Fruit fly (Drosophila melanogaster) whole organism, embryonic: ENCODE data around the gene Ptp99A.
A peak's percentile ranks its signal among the peaks of the same experiment; 100 is the strongest.

Source experiments
- BEAF-32 ChIP-seq: fragments of 200-800 bp; sonication (Bioruptor generic); optimal IDR thresholded peaks from 3 replicates; lab custom pipeline; 2017; ENCODE audit warnings: missing biosample characterization, missing genetic modification characterization, mild to moderate bottlenecking, moderate library complexity, missing genetic modification reagents
- CG10267 ChIP-seq: fragments of 200-800 bp; sonication (Bioruptor generic); optimal IDR thresholded peaks from 2 replicates; lab custom pipeline; 2018; ENCODE audit warnings: missing biosample characterization, mild to moderate bottlenecking, missing genetic modification characterization, moderate library complexity
- CG10959 ChIP-seq: fragments of 200-800 bp; sonication (Bioruptor generic); IDR thresholded peaks from 2 replicates; pipeline ENCODE4 v1.3.6; 2022; ENCODE audit warnings: missing biosample characterization, missing genetic modification characterization
- CG11504 ChIP-seq: fragments of 200-800 bp; sonication (Bioruptor generic); optimal IDR thresholded peaks from 3 replicates; lab custom pipeline; 2019; ENCODE audit warnings: missing biosample characterization, mild to moderate bottlenecking, missing genetic modification characterization, moderate library complexity
- CG12104 ChIP-seq: fragments of 200-800 bp; sonication (Bioruptor generic); optimal IDR thresholded peaks from 3 replicates; lab custom pipeline; 2016; ENCODE audit warnings: missing biosample characterization, missing genetic modification characterization
- CG12219 ChIP-seq: fragments of 200-800 bp; sonication (Bioruptor generic); optimal IDR thresholded peaks from 3 replicates; lab custom pipeline; 2018; ENCODE audit warnings: missing biosample characterization, mild to moderate bottlenecking, missing genetic modification characterization
- CG12391 ChIP-seq: fragments of 200-800 bp; sonication (Bioruptor generic); optimal IDR thresholded peaks from 3 replicates; lab custom pipeline; 2018; ENCODE audit warnings: missing biosample characterization, mild to moderate bottlenecking, missing genetic modification characterization, moderate library complexity
- CG13424 ChIP-seq: fragments of 200-800 bp; sonication (Bioruptor generic); optimal IDR thresholded peaks from 2 replicates; lab custom pipeline; 2019; ENCODE audit warnings: missing biosample characterization, mild to moderate bottlenecking, missing genetic modification characterization, moderate library complexity
- CG17328 ChIP-seq: fragments of 200-800 bp; sonication (Bioruptor generic); IDR thresholded peaks from 2 replicates; pipeline ENCODE4 v1.3.6; 2022; ENCODE audit warnings: missing biosample characterization, missing genetic modification characterization
- CG2678 ChIP-seq: fragments of 200-800 bp; sonication (Bioruptor generic); optimal IDR thresholded peaks from 3 replicates; lab custom pipeline; 2019; ENCODE audit warnings: missing biosample characterization, mild to moderate bottlenecking, missing genetic modification characterization, moderate library complexity
- CG2712 ChIP-seq: fragments of 200-800 bp; optimal IDR thresholded peaks from 3 replicates; lab custom pipeline; 2019; ENCODE audit warnings: missing biosample characterization, mild to moderate bottlenecking, missing genetic modification characterization, moderate library complexity
- CG4424 ChIP-seq: fragments of 200-800 bp; sonication (Bioruptor generic); optimal IDR thresholded peaks from 3 replicates; lab custom pipeline; 2016; ENCODE audit warnings: missing biosample characterization, missing genetic modification characterization
- CG6854 ChIP-seq: fragments of 200-800 bp; sonication (Bioruptor generic); optimal IDR thresholded peaks from 3 replicates; lab custom pipeline; 2017; ENCODE audit warnings: missing biosample characterization, mild to moderate bottlenecking, missing genetic modification characterization
- CG7839 ChIP-seq: fragments of 200-800 bp; sonication (Bioruptor generic); optimal IDR thresholded peaks from 3 replicates; lab custom pipeline; 2018; ENCODE audit warnings: missing biosample characterization, mild to moderate bottlenecking, missing genetic modification characterization, moderate library complexity
- CG8924 ChIP-seq: fragments of 200-800 bp; optimal IDR thresholded peaks from 3 replicates; lab custom pipeline; 2019; ENCODE audit warnings: missing biosample characterization, mild to moderate bottlenecking, missing genetic modification characterization, moderate library complexity
- CG9215 ChIP-seq: fragments of 200-800 bp; sonication (Bioruptor generic); IDR thresholded peaks from 2 replicates; pipeline ENCODE4 v1.3.6; 2022; ENCODE audit warnings: missing biosample characterization, missing genetic modification characterization
- CoRest ChIP-seq: fragments of 200-800 bp; sonication (Bioruptor generic); optimal IDR thresholded peaks from 3 replicates; lab custom pipeline; 2018; ENCODE audit warnings: missing biosample characterization, mild to moderate bottlenecking, missing genetic modification characterization, moderate library complexity
- D ChIP-seq, 2 experiments: fragments of 200-800 bp in 1 of 2; fragments of >200 bp in 1 of 2; sonication (Bioruptor generic) in 1 of 2; optimal IDR thresholded peaks; 2 replicates in 1 of 2; 3 replicates in 1 of 2; lab custom pipeline; 2017; ENCODE audit warnings: mild to moderate bottlenecking in 1 of 2, missing biosample characterization in 1 of 2, missing genetic modification characterization in 1 of 2, missing genetic modification reagents in 1 of 2
- D19A ChIP-seq: fragments of 200-800 bp; optimal IDR thresholded peaks from 3 replicates; lab custom pipeline; 2019; ENCODE audit warnings: missing biosample characterization, mild to moderate bottlenecking, missing genetic modification characterization, moderate library complexity
- E2f1 ChIP-seq: fragments of 200-800 bp; sonication (Bioruptor generic); IDR thresholded peaks from 2 replicates; pipeline ENCODE4 v1.3.6; 2022; ENCODE audit warnings: missing biosample characterization, missing genetic modification characterization
- MBD-R2 ChIP-seq: fragments of 200-800 bp; sonication (Bioruptor generic); IDR thresholded peaks from 2 replicates; pipeline ENCODE4 v1.3.6; 2022; ENCODE audit warnings: missing biosample characterization, missing genetic modification characterization
- Mrtf ChIP-seq: fragments of 200-800 bp; sonication (Bioruptor generic); IDR thresholded peaks from 3 replicates; pipeline ENCODE4 v1.3.6; 2022; ENCODE audit warnings: missing biosample characterization, missing genetic modification characterization
- Spps ChIP-seq: fragments of 200-800 bp; sonication (Bioruptor generic); optimal IDR thresholded peaks from 2 replicates; lab custom pipeline; 2018; ENCODE audit warnings: missing biosample characterization, mild to moderate bottlenecking, missing genetic modification characterization
- crc ChIP-seq: fragments of 200-800 bp; sonication (Bioruptor generic); optimal IDR thresholded peaks from 2 replicates; lab custom pipeline; 2016; ENCODE audit warnings: missing biosample characterization, missing genetic modification characterization
- crol ChIP-seq: fragments of 200-800 bp; sonication (Bioruptor generic); IDR thresholded peaks from 2 replicates; pipeline ENCODE4 v1.3.6; 2022; ENCODE audit warnings: missing biosample characterization, missing genetic modification characterization
- eve ChIP-seq, 2 experiments: fragments of >200 bp; optimal IDR thresholded peaks; 2 replicates each; lab custom pipeline; 2017; ENCODE audit warnings: missing biosample characterization in 2 of 2, missing genetic modification characterization in 2 of 2
- gem ChIP-seq: fragments of 200-800 bp; sonication (Bioruptor generic); optimal IDR thresholded peaks from 2 replicates; lab custom pipeline; 2019; ENCODE audit warnings: missing biosample characterization, mild to moderate bottlenecking, missing genetic modification characterization, moderate library complexity
- gsb ChIP-seq: fragments of 200-800 bp; sonication (Bioruptor generic); IDR thresholded peaks from 2 replicates; pipeline ENCODE4 v1.3.6; 2022; ENCODE audit warnings: missing biosample characterization, missing genetic modification characterization
- gsb-n ChIP-seq: fragments of 200-800 bp; sonication (Bioruptor generic); optimal IDR thresholded peaks from 3 replicates; lab custom pipeline; 2018; ENCODE audit warnings: missing biosample characterization, mild to moderate bottlenecking, missing genetic modification characterization
- jigr1 ChIP-seq: fragments of 200-800 bp; sonication (Bioruptor generic); IDR thresholded peaks from 3 replicates; pipeline ENCODE4 v1.3.6; 2022; ENCODE audit warnings: missing biosample characterization, missing genetic modification characterization
- kni ChIP-seq: fragments of 200-800 bp; sonication (Bioruptor generic); optimal IDR thresholded peaks from 3 replicates; lab custom pipeline; 2017; ENCODE audit warnings: mild to moderate bottlenecking, missing biosample characterization, missing genetic modification reagents, missing genetic modification characterization
- lola ChIP-seq, 3 experiments: fragments of >200 bp in 2 of 3; fragments of 200-800 bp in 1 of 3; sonication (Bioruptor generic) in 1 of 3; optimal IDR thresholded peaks; 2 replicates each; lab custom pipeline; 2017 to 2019; ENCODE audit warnings: missing biosample characterization in 3 of 3, missing genetic modification characterization in 3 of 3, mild to moderate bottlenecking in 1 of 3, moderate library complexity in 1 of 3
- nmo ChIP-seq: fragments of 200-800 bp; sonication (Bioruptor generic); optimal IDR thresholded peaks from 2 replicates; lab custom pipeline; 2018; ENCODE audit warnings: missing biosample characterization, mild to moderate bottlenecking, missing genetic modification characterization, moderate library complexity
- oc ChIP-seq: fragments of 200-800 bp; sonication (Bioruptor generic); optimal IDR thresholded peaks from 2 replicates; lab custom pipeline; 2018; ENCODE audit warnings: missing biosample characterization, mild to moderate bottlenecking, missing genetic modification characterization, moderate library complexity
- peb ChIP-seq: fragments of 200-800 bp; sonication (Bioruptor generic); IDR thresholded peaks from 2 replicates; pipeline ENCODE4 v1.3.6; 2022; ENCODE audit warnings: missing biosample characterization, missing genetic modification characterization
- prd ChIP-seq, 3 experiments: fragments of >200 bp in 2 of 3; fragments of 200-800 bp in 1 of 3; sonication (Bioruptor generic) in 1 of 3; optimal IDR thresholded peaks in 2 of 3; IDR thresholded peaks in 1 of 3; 2 replicates in 2 of 3; 3 replicates in 1 of 3; pipeline versions ENCODE4 v1.3.6 to Lab custom; 2017 to 2022; ENCODE audit warnings: missing biosample characterization in 1 of 3, missing genetic modification characterization in 1 of 3
- pros ChIP-seq: fragments of 200-800 bp; sonication (Bioruptor generic); optimal IDR thresholded peaks from 3 replicates; lab custom pipeline; 2019; ENCODE audit warnings: missing biosample characterization, mild to moderate bottlenecking, missing genetic modification characterization, moderate library complexity
- sens ChIP-seq: fragments of 200-800 bp; sonication (Bioruptor generic); peaks from one replicate; lab custom pipeline; 2016; ENCODE audit warnings: missing biosample characterization, missing genetic modification characterization
- sqz ChIP-seq: fragments of 200-800 bp; sonication (Bioruptor generic); optimal IDR thresholded peaks from 3 replicates; lab custom pipeline; 2018; ENCODE audit warnings: missing biosample characterization, mild to moderate bottlenecking, missing genetic modification characterization
- wor ChIP-seq: fragments of 200-800 bp; sonication (Bioruptor generic); IDR thresholded peaks from 2 replicates; pipeline ENCODE4 v1.3.6; 2022; ENCODE audit warnings: missing biosample characterization, missing genetic modification characterization
- zf30C ChIP-seq: fragments of 200-800 bp; sonication (Bioruptor generic); optimal IDR thresholded peaks from 3 replicates; lab custom pipeline; 2018; ENCODE audit warnings: missing biosample characterization, mild to moderate bottlenecking, missing genetic modification characterization
- zfh1 ChIP-seq: fragments of 200-800 bp; sonication (Bioruptor generic); IDR thresholded peaks from 3 replicates; pipeline ENCODE4 v1.3.6; 2022; ENCODE audit warnings: missing biosample characterization, missing genetic modification characterization

The Ptp99A gene

dm6 chr3R:29372497-29373218, 4.8 kb upstream of the Ptp99A start (continued):
- TF ChIP-seq sqz (GFP tag; lab: Kevin White, UChicago) (peak; percentile 1), CG6854 (GFP tag; lab: Kevin White, UChicago) (no peak), wor (GFP tag; lab: Robert Waterston, UW) (no peak), lola (GFP tag; optimal IDR thresholded peaks at IDR 0.05; lab: Kevin White, UChicago) (peak in 1 of 3 experiments; percentile 62), CG9215 (GFP tag; lab: Robert Waterston, UW) (no peak), Mrtf (GFP tag; lab: Robert Waterston, UW) (no peak), nmo (GFP tag; lab: Kevin White, UChicago) (peak; percentile 61), gsb (GFP tag; lab: Robert Waterston, UW) (no peak), CG17328 (peak; percentile 27; the same call in 1 of the 2 replicates), D (optimal IDR thresholded peaks at IDR 0.05; lab: Kevin White, UChicago) (no peak), D (GFP tag; optimal IDR thresholded peaks at IDR 0.05; lab: Kevin White, UChicago) (peak; percentile 11), CG2712 (peak; percentile 57), CG12104 (GFP tag; lab: Kevin White, UChicago) (no peak), peb (GFP tag; lab: Robert Waterston, UW) (no peak), E2f1 (GFP tag; lab: Robert Waterston, UW) (no peak), kni (peak; percentile 7), zf30C (GFP tag; lab: Kevin White, UChicago) (peak; percentile 57), jigr1 (GFP tag; lab: Robert Waterston, UW) (no peak), CG11504 (peak; percentile 33), oc (peak; percentile 61), CG12391 (tag; lab: Kevin White, UChicago) (peak; percentile 16), CoRest (tag; lab: Kevin White, UChicago) (peak; percentile 10), crc (GFP tag; lab: Kevin White, UChicago) (no peak), CG4424 (GFP tag; lab: Kevin White, UChicago) (peak; percentile 6), CG7839 (peak; percentile 14), CG8924 (peak; percentile 7), D19A (peak; percentile 40), crol (peak; percentile 29; the same call in 1 of the 2 replicates), gem (tag; lab: Kevin White, UChicago) (peak; percentile 39), pros (GFP tag; lab: Kevin White, UChicago) (peak; percentile 78), gsb-n (tag; lab: Kevin White, UChicago) (peak; percentile 24), CG2678 (tag; lab: Kevin White, UChicago) (peak; percentile 28), BEAF-32 (no peak), sens (peak; percentile 75), CG13424 (tag; lab: Kevin White, UChicago) (peak; percentile 12), eve (GFP tag; optimal IDR thresholded peaks at IDR 0.05; lab: Kevin White, UChicago) (peak in 1 of 2 experiments; percentile 3), zfh1 (GFP tag; lab: Robert Waterston, UW) (0 out of 3 replicates have a peak, but pooled peaks have one; percentile 33), prd (optimal IDR thresholded peaks at IDR 0.05; lab: Kevin White, UChicago) (no peak), prd (GFP tag; IDR thresholded peaks at IDR 0.05; lab: Robert Waterston, UW) (0 out of 3 replicates have a peak, but pooled peaks have one; percentile 8), Spps (tag; lab: Kevin White, UChicago) (peak; percentile 10), MBD-R2 (no peak), CG10959 (GFP tag; lab: Robert Waterston, UW) (peak; percentile 35; the same call in 1 of the 2 replicates), CG10267 (peak; percentile 22), CG12219 (no peak)
